Worm (Caenorhabditis elegans): ENCODE results near the gene srh-61.

DNA sequence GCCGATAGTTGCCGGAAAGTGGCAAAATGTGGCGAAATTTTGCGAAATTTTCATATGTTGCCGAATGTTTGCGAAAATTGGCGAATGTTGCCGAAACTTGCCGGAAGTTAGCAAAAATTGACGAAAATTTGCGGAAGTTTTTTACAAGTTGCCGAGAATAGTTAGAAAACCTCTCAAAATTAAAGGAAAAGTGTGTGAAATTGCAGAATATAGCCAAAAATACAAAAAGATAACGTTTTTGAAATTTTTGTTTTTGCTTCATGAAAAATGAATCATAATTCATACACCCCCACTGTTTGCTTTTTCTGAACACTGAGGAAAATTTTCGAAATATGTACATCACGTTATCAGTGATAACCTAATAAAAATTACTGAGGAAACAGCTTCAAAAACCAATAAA, 34.6 kb downstream of the srh-61 start:
- TF ChIP-seq ama-1 (optimal IDR thresholded peaks at IDR 0.05), result no peak
- TF ChIP-seq elt-2 (tag; optimal IDR thresholded peaks at IDR 0.05), result no peak
- TF ChIP-seq pqm-1 (tag; optimal IDR thresholded peaks at IDR 0.05), result no peak
- TF ChIP-seq ZK546.5 (tag; optimal IDR thresholded peaks at IDR 0.05), result no peak
- no peak for TF ChIP-seq fkh-10 (GFP tag; optimal IDR thresholded peaks at IDR 0.05)
- no peak for TF ChIP-seq ceh-82 (tag; optimal IDR thresholded peaks at IDR 0.05)
- TF ChIP-seq nhr-12 (tag; optimal IDR thresholded peaks at IDR 0.05), result no peak
